Fruit fly (Drosophila melanogaster): Measurements from ENCODE around the gene CG1090.

The CG1090 gene

DNA sequence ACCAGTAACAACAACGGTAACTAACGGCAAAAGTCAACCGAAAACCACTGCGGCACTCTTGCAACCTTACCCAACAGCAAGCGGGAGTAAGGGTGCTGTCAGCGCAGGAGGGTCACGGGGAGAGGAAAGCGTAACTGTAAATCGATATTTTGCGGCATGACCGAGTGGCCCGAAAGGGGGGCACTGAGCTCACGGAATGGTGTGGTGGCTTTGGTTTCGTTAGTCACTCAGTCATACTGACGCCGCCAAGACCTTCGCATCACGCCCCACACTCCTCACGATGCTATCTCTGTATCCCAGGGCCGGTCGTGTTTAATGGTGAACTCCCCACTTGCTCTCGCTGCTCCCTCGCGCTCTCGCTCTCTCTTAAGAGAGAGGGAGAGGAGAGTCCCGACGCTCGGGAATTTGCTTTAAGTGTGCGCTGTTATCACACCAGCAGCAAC, 1.0 kb downstream of the CG1090 start (continued):
- TF ChIP-seq lab (GFP tag; optimal IDR thresholded peaks at IDR 0.05) (peak; percentile 50), CG10274 (GFP tag; optimal IDR thresholded peaks at IDR 0.05) (no peak), run (tag; optimal IDR thresholded peaks at IDR 0.05) (no peak), ERR (GFP tag; optimal IDR thresholded peaks at IDR 0.05) (no peak), CG11247 (GFP tag; IDR thresholded peaks at IDR 0.05) (no peak), wdn (GFP tag; IDR thresholded peaks at IDR 0.05) (no peak), Bgb (GFP tag; IDR thresholded peaks at IDR 0.05; ENCODE audit: partially characterized antibody) (peak; percentile 29; the same call in 1 of the 2 replicates), CG8765 (GFP tag; IDR thresholded peaks at IDR 0.05) (no peak), YL-1 (GFP tag; optimal IDR thresholded peaks at IDR 0.05) (no peak), maf-S (GFP tag; optimal IDR thresholded peaks at IDR 0.05) (no peak), CG7928 (GFP tag; optimal IDR thresholded peaks at IDR 0.05) (no peak), CkIIα-i1 (GFP tag; IDR thresholded peaks at IDR 0.05) (no peak), C15 (GFP tag; IDR thresholded peaks at IDR 0.05) (no peak), Rfx (GFP tag; IDR thresholded peaks at IDR 0.05) (no peak), Asciz (GFP tag; optimal IDR thresholded peaks at IDR 0.05) (no peak), pfk (GFP tag; optimal IDR thresholded peaks at IDR 0.05) (no peak), Oli (tag; optimal IDR thresholded peaks at IDR 0.05) (no peak), CG31224 (GFP tag; IDR thresholded peaks at IDR 0.05) (no peak), croc (GFP tag; conservative IDR thresholded peaks at IDR 0.05) (no peak), trem (tag; optimal IDR thresholded peaks at IDR 0.05) (no peak), knrl (GFP tag; IDR thresholded peaks at IDR 0.05; ENCODE audit: partially characterized antibody) (0 out of 3 replicates have a peak, but pooled peaks have one; percentile 26), CG34422 (GFP tag; IDR thresholded peaks at IDR 0.05) (no peak), Hr39 (optimal IDR thresholded peaks at IDR 0.05) (no peak), Ravus (GFP tag; IDR thresholded peaks at IDR 0.05) (no peak), chinmo (GFP tag; IDR thresholded peaks at IDR 0.05; ENCODE audit: partially characterized antibody) (peak; percentile 75; the same call in 1 of the 4 replicates), Atf6 (GFP tag; IDR thresholded peaks at IDR 0.05) (no peak), CG32767 (GFP tag; IDR thresholded peaks at IDR 0.05) (no peak), pan (optimal IDR thresholded peaks at IDR 0.05) (no peak), pan (GFP tag; optimal IDR thresholded peaks at IDR 0.05 in 1 of 2, IDR thresholded peaks at IDR 0.05 in 1 of 2) (no peak), Antp (GFP tag; optimal IDR thresholded peaks at IDR 0.05) (no peak), Doc3 (GFP tag; IDR thresholded peaks at IDR 0.05; ENCODE audit: partially characterized antibody) (no peak), Bteb2 (GFP tag; optimal IDR thresholded peaks at IDR 0.05) (no peak), CG1024 (GFP tag; IDR thresholded peaks at IDR 0.05) (no peak), hbn (GFP tag; IDR thresholded peaks at IDR 0.05; ENCODE audit: partially characterized antibody) (no peak), rib (GFP tag; IDR thresholded peaks at IDR 0.05) (peak; percentile 38; the same call in 1 of the 2 replicates), CG14014 (GFP tag; IDR thresholded peaks at IDR 0.05) (no peak), CG9797 (GFP tag; optimal IDR thresholded peaks at IDR 0.05) (no peak), Ets97D (GFP tag; optimal IDR thresholded peaks at IDR 0.05) (no peak), peb (GFP tag; IDR thresholded peaks at IDR 0.05) (no peak), CG17359 (tag; optimal IDR thresholded peaks at IDR 0.05) (no peak), TFAM (GFP tag; optimal IDR thresholded peaks at IDR 0.05) (no peak), CG11093 (GFP tag; IDR thresholded peaks at IDR 0.05) (no peak), CG5180 (GFP tag; optimal IDR thresholded peaks at IDR 0.05) (no peak), CG8089 (GFP tag; optimal IDR thresholded peaks at IDR 0.05) (no peak), CG1832 (GFP tag; optimal IDR thresholded peaks at IDR 0.05) (no peak), luna (GFP tag; optimal IDR thresholded peaks at IDR 0.05) (no peak), CG30020 (tag; optimal IDR thresholded peaks at IDR 0.05) (no peak), grn (GFP tag; optimal IDR thresholded peaks at IDR 0.05) (peak; percentile 51), inv (GFP tag; IDR thresholded peaks at IDR 0.05; ENCODE audit: partially characterized antibody) (no peak), CG10209 (GFP tag; optimal IDR thresholded peaks at IDR 0.05) (no peak), CG6254 (GFP tag; optimal IDR thresholded peaks at IDR 0.05) (no peak), HLH3B (GFP tag; IDR thresholded peaks at IDR 0.05) (no peak)

Data from whole organism, embryonic.